Fruit fly (Drosophila melanogaster) whole organism, embryonic: Measurements from ENCODE around the gene CG1233.

Experiments
- ATbp ChIP-seq: fragments of 200-800 bp; sonication (Bioruptor generic); optimal IDR thresholded peaks from 2 replicates; lab custom pipeline; 2017; ENCODE audit warnings: missing biosample characterization, mild to moderate bottlenecking, missing genetic modification characterization, missing genetic modification reagents
- CG10543 ChIP-seq: fragments of 200-800 bp; sonication (Bioruptor generic); optimal IDR thresholded peaks from 3 replicates; lab custom pipeline; 2017; ENCODE audit warnings: missing biosample characterization, mild to moderate bottlenecking, missing genetic modification characterization, moderate library complexity
- CG10654 ChIP-seq: fragments of 200-800 bp; sonication (Bioruptor generic); optimal IDR thresholded peaks from 2 replicates; lab custom pipeline; 2016; ENCODE audit warnings: missing biosample characterization, missing genetic modification characterization
- CG10979 ChIP-seq: fragments of 200-800 bp; sonication (Bioruptor generic); optimal IDR thresholded peaks from 2 replicates; lab custom pipeline; 2018; ENCODE audit warnings: missing biosample characterization, mild to moderate bottlenecking, missing genetic modification characterization, moderate library complexity
- CG11695 ChIP-seq: fragments of 200-800 bp; sonication (Bioruptor generic); IDR thresholded peaks from 3 replicates; pipeline ENCODE4 v1.3.6; 2022; ENCODE audit warnings: missing biosample characterization, missing genetic modification characterization
- CG12942 ChIP-seq: fragments of 200-800 bp; sonication (Bioruptor generic); optimal IDR thresholded peaks from 3 replicates; lab custom pipeline; 2016; ENCODE audit warnings: missing biosample characterization, missing genetic modification characterization
- CG15696 ChIP-seq: fragments of 200-800 bp; sonication (Bioruptor generic); optimal IDR thresholded peaks from 2 replicates; lab custom pipeline; 2019; ENCODE audit warnings: missing biosample characterization, mild to moderate bottlenecking, missing genetic modification characterization, moderate library complexity
- CG1602 ChIP-seq: fragments of 200-800 bp; sonication (Bioruptor generic); optimal IDR thresholded peaks from 3 replicates; lab custom pipeline; 2016; ENCODE audit warnings: missing biosample characterization, missing genetic modification characterization
- CG17829 ChIP-seq: fragments of 200-800 bp; optimal IDR thresholded peaks from 2 replicates; lab custom pipeline; 2019; ENCODE audit warnings: missing biosample characterization, mild to moderate bottlenecking, missing genetic modification characterization, moderate library complexity
- CG17912 ChIP-seq: fragments of 200-800 bp; sonication (Bioruptor generic); optimal IDR thresholded peaks from 2 replicates; lab custom pipeline; 2018; ENCODE audit warnings: missing biosample characterization, mild to moderate bottlenecking, missing genetic modification characterization
- CG32772 ChIP-seq: fragments of 200-800 bp; sonication (Bioruptor generic); IDR thresholded peaks from 2 replicates; pipeline ENCODE4 v1.3.6; 2022; ENCODE audit warnings: missing biosample characterization, missing genetic modification characterization
- CG34376 ChIP-seq: fragments of 200-800 bp; sonication (Bioruptor generic); optimal IDR thresholded peaks from 2 replicates; lab custom pipeline; 2018; ENCODE audit warnings: missing biosample characterization, mild to moderate bottlenecking, missing genetic modification characterization
- CG4360 ChIP-seq: fragments of 200-800 bp; sonication (Bioruptor generic); IDR thresholded peaks from 2 replicates; pipeline ENCODE4 v1.3.6; 2022; ENCODE audit warnings: missing biosample characterization, missing genetic modification characterization
- CG4424 ChIP-seq: fragments of 200-800 bp; sonication (Bioruptor generic); optimal IDR thresholded peaks from 3 replicates; lab custom pipeline; 2016; ENCODE audit warnings: missing biosample characterization, missing genetic modification characterization
- CG6254 ChIP-seq: fragments of 200-800 bp; sonication (Bioruptor generic); optimal IDR thresholded peaks from 3 replicates; lab custom pipeline; 2017; ENCODE audit warnings: mild to moderate bottlenecking, missing biosample characterization, missing genetic modification reagents, missing genetic modification characterization
- CG6683 ChIP-seq: fragments of 200-800 bp; sonication (Bioruptor generic); optimal IDR thresholded peaks from 2 replicates; lab custom pipeline; 2017; ENCODE audit warnings: missing biosample characterization, mild to moderate bottlenecking, missing genetic modification characterization, missing genetic modification reagents
- CG6689 ChIP-seq: fragments of 200-800 bp; sonication (Bioruptor generic); IDR thresholded peaks from 2 replicates; pipeline ENCODE4 v1.3.6; 2022; ENCODE audit warnings: missing biosample characterization, missing genetic modification characterization
- CG6854 ChIP-seq: fragments of 200-800 bp; sonication (Bioruptor generic); optimal IDR thresholded peaks from 3 replicates; lab custom pipeline; 2017; ENCODE audit warnings: missing biosample characterization, mild to moderate bottlenecking, missing genetic modification characterization
- CG7786 ChIP-seq: fragments of 200-800 bp; sonication (Bioruptor generic); optimal IDR thresholded peaks from 2 replicates; lab custom pipeline; 2016; ENCODE audit warnings: missing biosample characterization, missing genetic modification characterization
- CG8281 ChIP-seq: fragments of 200-800 bp; sonication (Bioruptor generic); optimal IDR thresholded peaks from 2 replicates; lab custom pipeline; 2018; ENCODE audit warnings: missing biosample characterization, mild to moderate bottlenecking, missing genetic modification characterization, moderate library complexity
- CHES-1-like ChIP-seq: fragments of 200-800 bp; sonication (Bioruptor generic); optimal IDR thresholded peaks from 2 replicates; lab custom pipeline; 2016; ENCODE audit warnings: missing biosample characterization, missing genetic modification characterization
- CTCF ChIP-seq: fragments of 200-800 bp; sonication (Bioruptor generic); optimal IDR thresholded peaks from 2 replicates; lab custom pipeline; 2017; ENCODE audit warnings: missing biosample characterization, mild to moderate bottlenecking, missing genetic modification characterization, moderate library complexity
- Dek ChIP-seq: fragments of 200-800 bp; sonication (Bioruptor generic); optimal IDR thresholded peaks from 3 replicates; lab custom pipeline; 2019; ENCODE audit warnings: missing biosample characterization, mild to moderate bottlenecking, missing genetic modification characterization, moderate library complexity
- Dp ChIP-seq: fragments of 200-800 bp; sonication (Bioruptor generic); optimal IDR thresholded peaks from 2 replicates; lab custom pipeline; 2018; ENCODE audit warnings: missing biosample characterization, mild to moderate bottlenecking, missing genetic modification characterization, moderate library complexity
- Fer2 ChIP-seq: fragments of 200-800 bp; sonication (Bioruptor generic); optimal IDR thresholded peaks from 2 replicates; lab custom pipeline; 2018; ENCODE audit warnings: missing biosample characterization, mild to moderate bottlenecking, missing genetic modification characterization, moderate library complexity
- Hey ChIP-seq: fragments of 200-800 bp; sonication (Bioruptor generic); optimal IDR thresholded peaks from 3 replicates; lab custom pipeline; 2018; ENCODE audit warnings: missing biosample characterization, mild to moderate bottlenecking, missing genetic modification characterization
- Hr3 ChIP-seq: fragments of 200-800 bp; sonication (Bioruptor generic); optimal IDR thresholded peaks from 3 replicates; lab custom pipeline; 2016; ENCODE audit warnings: missing biosample characterization, missing genetic modification characterization
- Med ChIP-seq: fragments of 200-800 bp; sonication (Bioruptor generic); peaks from one replicate; lab custom pipeline; 2016; ENCODE audit warnings: missing biosample characterization, missing genetic modification characterization, mild to moderate bottlenecking, inconsistent platforms, moderate library complexity
- NK7.1 ChIP-seq: fragments of 200-800 bp; sonication (Bioruptor generic); optimal IDR thresholded peaks from 3 replicates; lab custom pipeline; 2016; ENCODE audit warnings: missing biosample characterization, missing genetic modification characterization
- Oaz ChIP-seq: fragments of 200-800 bp; sonication (Bioruptor generic); IDR thresholded peaks from 2 replicates; pipeline ENCODE4 v1.3.6; 2022; ENCODE audit warnings: missing biosample characterization, missing genetic modification characterization
- Ravus ChIP-seq: fragments of 200-800 bp; sonication (Bioruptor generic); IDR thresholded peaks from 2 replicates; pipeline ENCODE4 v1.3.6; 2022; ENCODE audit warnings: missing biosample characterization, missing genetic modification characterization
- Side ChIP-seq: fragments of 200-800 bp; sonication (Bioruptor generic); optimal IDR thresholded peaks from 2 replicates; lab custom pipeline; 2016; ENCODE audit warnings: missing biosample characterization, missing genetic modification characterization
- Six4 ChIP-seq: fragments of 200-800 bp; sonication (Bioruptor generic); optimal IDR thresholded peaks from 2 replicates; lab custom pipeline; 2016; ENCODE audit warnings: missing biosample characterization, missing genetic modification characterization
- amos ChIP-seq: fragments of 200-800 bp; sonication (Bioruptor generic); IDR thresholded peaks from 2 replicates; pipeline ENCODE4 v1.3.6; 2022; ENCODE audit warnings: missing biosample characterization, missing genetic modification characterization; ENCODE audit not compliant: partially characterized antibody
- ash1 ChIP-seq: fragments of 200-800 bp; sonication (Bioruptor generic); optimal IDR thresholded peaks from 2 replicates; lab custom pipeline; 2018; ENCODE audit warnings: missing biosample characterization, mild to moderate bottlenecking, missing genetic modification characterization
- bbx ChIP-seq: fragments of 200-800 bp; sonication (Bioruptor generic); IDR thresholded peaks from 2 replicates; pipeline ENCODE4 v1.3.6; 2022; ENCODE audit warnings: missing biosample characterization, missing genetic modification characterization; ENCODE audit not compliant: partially characterized antibody
- bowl ChIP-seq: fragments of 200-800 bp; sonication (Bioruptor generic); IDR thresholded peaks from 2 replicates; pipeline ENCODE4 v1.3.6; 2022; ENCODE audit warnings: missing biosample characterization, missing genetic modification characterization
- chn ChIP-seq: fragments of 200-800 bp; sonication (Bioruptor generic); optimal IDR thresholded peaks from 2 replicates; lab custom pipeline; 2016; ENCODE audit warnings: missing biosample characterization, missing genetic modification characterization
- crol ChIP-seq: fragments of 200-800 bp; sonication (Bioruptor generic); IDR thresholded peaks from 2 replicates; pipeline ENCODE4 v1.3.6; 2022; ENCODE audit warnings: missing biosample characterization, missing genetic modification characterization
- danr ChIP-seq: fragments of 200-800 bp; sonication (Bioruptor generic); IDR thresholded peaks from 2 replicates; pipeline ENCODE4 v1.3.6; 2022; ENCODE audit warnings: missing biosample characterization, missing genetic modification characterization
- exex ChIP-seq: fragments of 200-800 bp; sonication (Bioruptor generic); optimal IDR thresholded peaks from 4 replicates; lab custom pipeline; 2018; ENCODE audit warnings: missing biosample characterization, mild to moderate bottlenecking, missing genetic modification characterization, moderate library complexity
- grn ChIP-seq: fragments of 200-800 bp; sonication (Bioruptor generic); optimal IDR thresholded peaks from 3 replicates; lab custom pipeline; 2017; ENCODE audit warnings: missing biosample characterization, missing genetic modification characterization
- maf-S ChIP-seq: fragments of 200-800 bp; sonication (Bioruptor generic); optimal IDR thresholded peaks from 2 replicates; lab custom pipeline; 2016; ENCODE audit warnings: missing biosample characterization, missing genetic modification characterization
- onecut ChIP-seq: fragments of 200-800 bp; sonication (Bioruptor generic); IDR thresholded peaks from 2 replicates; pipeline ENCODE4 v1.3.6; 2022; ENCODE audit warnings: missing biosample characterization, missing genetic modification characterization
- p53 ChIP-seq: fragments of 200-800 bp; sonication (Bioruptor generic); optimal IDR thresholded peaks from 2 replicates; lab custom pipeline; 2016; ENCODE audit warnings: missing biosample characterization, missing genetic modification characterization
- scrt ChIP-seq: fragments of 200-800 bp; sonication (Bioruptor generic); optimal IDR thresholded peaks from 2 replicates; lab custom pipeline; 2018; ENCODE audit warnings: missing biosample characterization, mild to moderate bottlenecking, missing genetic modification characterization, moderate library complexity
- sd ChIP-seq: fragments of 200-800 bp; sonication (Bioruptor generic); optimal IDR thresholded peaks from 3 replicates; lab custom pipeline; 2018; ENCODE audit warnings: missing biosample characterization, mild to moderate bottlenecking, missing genetic modification characterization, moderate library complexity
- tio ChIP-seq: fragments of 200-800 bp; sonication (Bioruptor generic); optimal IDR thresholded peaks from 2 replicates; lab custom pipeline; 2017; ENCODE audit warnings: missing biosample characterization, missing genetic modification characterization, inconsistent platforms
- tx ChIP-seq: fragments of 200-800 bp; sonication (Bioruptor generic); optimal IDR thresholded peaks from 2 replicates; lab custom pipeline; 2016; ENCODE audit warnings: missing biosample characterization, missing genetic modification characterization
- wor ChIP-seq: fragments of 200-800 bp; sonication (Bioruptor generic); IDR thresholded peaks from 2 replicates; pipeline ENCODE4 v1.3.6; 2022; ENCODE audit warnings: missing biosample characterization, missing genetic modification characterization

Gene CG1233

dm6 chr3L:346656-347640 lies 14.3 kb upstream of the CG1233 start, which contains the start of gene mth (continued):
- TF ChIP-seq p53 (GFP tag; lab: Kevin White, UChicago) (peak; percentile 18), CG10543 (GFP tag; lab: Kevin White, UChicago) (no peak), Hey (no peak), ash1 (GFP tag; lab: Kevin White, UChicago) (no peak), CG11695 (GFP tag; lab: Robert Waterston, UW) (no peak), tx (GFP tag; lab: Kevin White, UChicago) (peak; percentile 19), CG4424 (GFP tag; lab: Kevin White, UChicago) (peak; percentile 38), chn (peak; percentile 43), Side (no peak), CG1602 (GFP tag; lab: Kevin White, UChicago) (peak; percentile 42), CG4360 (GFP tag; lab: Robert Waterston, UW) (no peak), CHES-1-like (GFP tag; lab: Kevin White, UChicago) (peak; percentile 37), Ravus (GFP tag; lab: Robert Waterston, UW) (no peak), Fer2 (no peak), NK7.1 (GFP tag; lab: Kevin White, UChicago) (no peak), tio (no peak), Dp (peak; percentile 33), Six4 (GFP tag; lab: Kevin White, UChicago) (no peak), wor (GFP tag; lab: Robert Waterston, UW) (peak; percentile 30; the same call in 1 of the 2 replicates), CG12942 (no peak), CG32772 (no peak), Oaz (GFP tag; lab: Robert Waterston, UW) (no peak), maf-S (GFP tag; lab: Kevin White, UChicago) (peak; percentile 59), CG8281 (tag; lab: Kevin White, UChicago) (peak; percentile 26), CG6689 (GFP tag; lab: Robert Waterston, UW) (peak; percentile 28; the same call in 1 of the 2 replicates), amos (GFP tag; lab: Robert Waterston, UW) (peak; percentile 96), exex (tag; lab: Kevin White, UChicago) (peak; percentile 20), CG6854 (GFP tag; lab: Kevin White, UChicago) (no peak), crol (GFP tag; lab: Robert Waterston, UW) (no peak), CG6683 (GFP tag; lab: Kevin White, UChicago) (no peak), scrt (GFP tag; lab: Kevin White, UChicago) (no peak), Hr3 (GFP tag; lab: Kevin White, UChicago) (no peak), grn (GFP tag; lab: Kevin White, UChicago) (peak; percentile 39), CTCF (GFP tag; lab: Kevin White, UChicago) (no peak), danr (GFP tag; lab: Robert Waterston, UW) (no peak), CG17829 (tag; lab: Kevin White, UChicago) (peak; percentile 48), CG10979 (tag; lab: Kevin White, UChicago) (no peak), CG10654 (GFP tag; lab: Kevin White, UChicago) (no peak), CG15696 (tag; lab: Kevin White, UChicago) (peak; percentile 16), CG34376 (GFP tag; lab: Kevin White, UChicago) (no peak), CG7786 (GFP tag; lab: Kevin White, UChicago) (peak; percentile 34), onecut (GFP tag; lab: Robert Waterston, UW) (no peak), sd (tag; lab: Kevin White, UChicago) (no peak), CG6254 (GFP tag; lab: Kevin White, UChicago) (no peak), bbx (GFP tag; lab: Robert Waterston, UW) (peak; percentile 94), ATbp (no peak), Med (GFP tag; lab: Kevin White, UChicago) (peak; percentile 84), CG17912 (GFP tag; lab: Kevin White, UChicago) (no peak), Dek (peak; percentile 24), bowl (GFP tag; lab: Robert Waterston, UW) (no peak)
